Fruit fly (Drosophila melanogaster): ENCODE measurements around the gene Mst98Cb.

dm6 chr3R:28340606-28340999 lies 48.0 kb downstream of the Mst98Cb start:
- TF ChIP-seq CG8478 (optimal IDR thresholded peaks at IDR 0.05) (no peak), CTCF (optimal IDR thresholded peaks at IDR 0.05) (no peak)
